Fruit fly (Drosophila melanogaster) whole organism, embryonic: ENCODE results near the gene lobo.

ENCODE experiments used
- ATbp ChIP-seq: fragments of 200-800 bp; sonication (Bioruptor generic); optimal IDR thresholded peaks from 2 replicates; lab custom pipeline; 2017; ENCODE audit warnings: missing biosample characterization, mild to moderate bottlenecking, missing genetic modification characterization, missing genetic modification reagents
- BEAF-32 ChIP-seq: fragments of 200-800 bp; sonication (Bioruptor generic); optimal IDR thresholded peaks from 3 replicates; lab custom pipeline; 2017; ENCODE audit warnings: missing biosample characterization, missing genetic modification characterization, mild to moderate bottlenecking, moderate library complexity, missing genetic modification reagents
- CG10147 ChIP-seq: fragments of 200-800 bp; sonication (Bioruptor generic); optimal IDR thresholded peaks from 2 replicates; lab custom pipeline; 2019; ENCODE audit warnings: missing biosample characterization, mild to moderate bottlenecking, missing genetic modification characterization, moderate library complexity
- CG10267 ChIP-seq: fragments of 200-800 bp; sonication (Bioruptor generic); optimal IDR thresholded peaks from 2 replicates; lab custom pipeline; 2018; ENCODE audit warnings: missing biosample characterization, mild to moderate bottlenecking, missing genetic modification characterization, moderate library complexity
- CG10654 ChIP-seq: fragments of 200-800 bp; sonication (Bioruptor generic); optimal IDR thresholded peaks from 2 replicates; lab custom pipeline; 2016; ENCODE audit warnings: missing biosample characterization, missing genetic modification characterization
- CG10959 ChIP-seq: fragments of 200-800 bp; sonication (Bioruptor generic); IDR thresholded peaks from 2 replicates; pipeline ENCODE4 v1.3.6; 2022; ENCODE audit warnings: missing biosample characterization, missing genetic modification characterization
- CG11398 ChIP-seq: fragments of 200-800 bp; sonication (Bioruptor generic); optimal IDR thresholded peaks from 2 replicates; lab custom pipeline; 2016; ENCODE audit warnings: missing biosample characterization, missing genetic modification characterization
- CG12071 ChIP-seq: fragments of 200-800 bp; sonication (Bioruptor generic); optimal IDR thresholded peaks from 3 replicates; lab custom pipeline; 2018; ENCODE audit warnings: missing biosample characterization, mild to moderate bottlenecking, missing genetic modification characterization
- CG13624 ChIP-seq: fragments of 200-800 bp; sonication (Bioruptor generic); optimal IDR thresholded peaks from 2 replicates; lab custom pipeline; 2016; ENCODE audit warnings: missing biosample characterization, missing genetic modification characterization
- CG14050 ChIP-seq: fragments of 200-800 bp; sonication (Bioruptor generic); IDR thresholded peaks from 3 replicates; pipeline ENCODE4 v1.3.6; 2022; ENCODE audit warnings: missing biosample characterization, missing genetic modification characterization
- CG15514 ChIP-seq: fragments of 200-800 bp; sonication (Bioruptor generic); optimal IDR thresholded peaks from 3 replicates; lab custom pipeline; 2017; ENCODE audit warnings: missing biosample characterization, missing genetic modification characterization, mild to moderate bottlenecking, moderate library complexity, missing genetic modification reagents
- CG17912 ChIP-seq: fragments of 200-800 bp; sonication (Bioruptor generic); optimal IDR thresholded peaks from 2 replicates; lab custom pipeline; 2018; ENCODE audit warnings: missing biosample characterization, mild to moderate bottlenecking, missing genetic modification characterization
- CG3163 ChIP-seq: fragments of 200-800 bp; sonication (Bioruptor generic); optimal IDR thresholded peaks from 3 replicates; lab custom pipeline; 2016; ENCODE audit warnings: missing biosample characterization, missing genetic modification characterization
- CG3281 ChIP-seq: fragments of 200-800 bp; sonication (Bioruptor generic); optimal IDR thresholded peaks from 3 replicates; lab custom pipeline; 2017; ENCODE audit warnings: missing biosample characterization, mild to moderate bottlenecking, missing genetic modification characterization
- CG4617 ChIP-seq: fragments of 200-800 bp; sonication (Bioruptor generic); optimal IDR thresholded peaks from 3 replicates; lab custom pipeline; 2016; ENCODE audit warnings: missing biosample characterization, missing genetic modification characterization, borderline replicate concordance
- CG4820 ChIP-seq: fragments of 200-800 bp; sonication (Bioruptor generic); optimal IDR thresholded peaks from 3 replicates; lab custom pipeline; 2016; ENCODE audit warnings: missing biosample characterization, missing genetic modification characterization
- CG6683 ChIP-seq: fragments of 200-800 bp; sonication (Bioruptor generic); optimal IDR thresholded peaks from 2 replicates; lab custom pipeline; 2017; ENCODE audit warnings: missing biosample characterization, mild to moderate bottlenecking, missing genetic modification characterization, missing genetic modification reagents
- CG7271 ChIP-seq: fragments of 200-800 bp; sonication (Bioruptor generic); optimal IDR thresholded peaks from 2 replicates; lab custom pipeline; 2018; ENCODE audit warnings: missing biosample characterization, mild to moderate bottlenecking, missing genetic modification characterization, moderate library complexity
- CG7839 ChIP-seq: fragments of 200-800 bp; sonication (Bioruptor generic); optimal IDR thresholded peaks from 3 replicates; lab custom pipeline; 2018; ENCODE audit warnings: missing biosample characterization, mild to moderate bottlenecking, missing genetic modification characterization, moderate library complexity
- CG8924 ChIP-seq: fragments of 200-800 bp; optimal IDR thresholded peaks from 3 replicates; lab custom pipeline; 2019; ENCODE audit warnings: missing biosample characterization, mild to moderate bottlenecking, missing genetic modification characterization, moderate library complexity
- CHES-1-like ChIP-seq: fragments of 200-800 bp; sonication (Bioruptor generic); optimal IDR thresholded peaks from 2 replicates; lab custom pipeline; 2016; ENCODE audit warnings: missing biosample characterization, missing genetic modification characterization
- Camta ChIP-seq: fragments of 200-800 bp; sonication (Bioruptor generic); optimal IDR thresholded peaks from 2 replicates; lab custom pipeline; 2016; ENCODE audit warnings: missing biosample characterization, missing genetic modification characterization
- Dbx ChIP-seq: fragments of 200-800 bp; sonication (Bioruptor generic); IDR thresholded peaks from 3 replicates; pipeline ENCODE4 v1.3.6; 2022; ENCODE audit warnings: missing biosample characterization, missing genetic modification characterization
- Elba2 ChIP-seq: fragments of 200-800 bp; sonication (Bioruptor generic); optimal IDR thresholded peaks from 3 replicates; lab custom pipeline; 2016; ENCODE audit warnings: missing biosample characterization, missing genetic modification characterization
- Gsc ChIP-seq: fragments of 200-800 bp; sonication (Bioruptor generic); IDR thresholded peaks from 2 replicates; pipeline ENCODE4 v1.3.6; 2022; ENCODE audit warnings: missing biosample characterization, missing genetic modification characterization
- Hr3 ChIP-seq: fragments of 200-800 bp; sonication (Bioruptor generic); optimal IDR thresholded peaks from 3 replicates; lab custom pipeline; 2016; ENCODE audit warnings: missing biosample characterization, missing genetic modification characterization
- Kr ChIP-seq: fragments of 200-800 bp; sonication (Bioruptor generic); optimal IDR thresholded peaks from 2 replicates; lab custom pipeline; 2017; ENCODE audit warnings: missing biosample characterization, mild to moderate bottlenecking, missing genetic modification characterization
- Lhr ChIP-seq: fragments of 200-800 bp; sonication (Bioruptor generic); optimal IDR thresholded peaks from 3 replicates; lab custom pipeline; 2017; ENCODE audit warnings: mild to moderate bottlenecking, missing biosample characterization, missing genetic modification reagents, missing genetic modification characterization
- Med ChIP-seq: fragments of 200-800 bp; sonication (Bioruptor generic); peaks from one replicate; lab custom pipeline; 2016; ENCODE audit warnings: missing biosample characterization, missing genetic modification characterization, mild to moderate bottlenecking, inconsistent platforms, moderate library complexity
- Meics ChIP-seq: fragments of 200-800 bp; sonication (Bioruptor generic); optimal IDR thresholded peaks from 2 replicates; lab custom pipeline; 2017; ENCODE audit warnings: missing biosample characterization, mild to moderate bottlenecking, missing genetic modification characterization
- Pdp1 ChIP-seq, 2 experiments: fragments of 200-800 bp; sonication (Bioruptor generic); optimal IDR thresholded peaks; 3 replicates each; lab custom pipeline; 2016; ENCODE audit warnings: missing biosample characterization in 2 of 2, missing genetic modification characterization in 2 of 2, mild to moderate bottlenecking in 1 of 2, moderate library complexity in 1 of 2
- ci ChIP-seq: fragments of 200-800 bp; sonication (Bioruptor generic); IDR thresholded peaks from 3 replicates; pipeline ENCODE4 v1.3.6; 2022; ENCODE audit warnings: missing biosample characterization, missing genetic modification characterization
- dpn ChIP-seq, 2 experiments: fragments of 200-800 bp; sonication (Bioruptor generic); optimal IDR thresholded peaks; 3 replicates each; lab custom pipeline; 2016; ENCODE audit warnings: missing biosample characterization in 2 of 2, missing genetic modification characterization in 2 of 2
- eve ChIP-seq, 2 experiments: fragments of >200 bp; optimal IDR thresholded peaks; 2 replicates each; lab custom pipeline; 2017; ENCODE audit warnings: missing biosample characterization in 2 of 2, missing genetic modification characterization in 2 of 2
- eyg ChIP-seq: fragments of 200-800 bp; sonication (Bioruptor generic); optimal IDR thresholded peaks from 3 replicates; lab custom pipeline; 2016; ENCODE audit warnings: missing biosample characterization, missing genetic modification characterization
- h ChIP-seq: fragments of >200 bp; optimal IDR thresholded peaks from 2 replicates; lab custom pipeline; 2017
- her ChIP-seq: fragments of 200-800 bp; sonication (Bioruptor generic); optimal IDR thresholded peaks from 2 replicates; lab custom pipeline; 2016; ENCODE audit warnings: missing biosample characterization, missing genetic modification characterization
- jumu ChIP-seq: fragments of 200-800 bp; sonication (Bioruptor generic); optimal IDR thresholded peaks from 3 replicates; lab custom pipeline; 2016; ENCODE audit warnings: missing biosample characterization, missing genetic modification characterization
- kah ChIP-seq: fragments of 200-800 bp; sonication (Bioruptor generic); optimal IDR thresholded peaks from 2 replicates; lab custom pipeline; 2018; ENCODE audit warnings: missing biosample characterization, mild to moderate bottlenecking, missing genetic modification characterization
- lab ChIP-seq: fragments of 200-800 bp; sonication (Bioruptor generic); optimal IDR thresholded peaks from 3 replicates; lab custom pipeline; 2017; ENCODE audit warnings: missing biosample characterization, missing genetic modification characterization, mild to moderate bottlenecking, moderate library complexity, missing genetic modification reagents
- lola ChIP-seq, 3 experiments: fragments of >200 bp in 2 of 3; fragments of 200-800 bp in 1 of 3; sonication (Bioruptor generic) in 1 of 3; optimal IDR thresholded peaks; 2 replicates each; lab custom pipeline; 2017 to 2019; ENCODE audit warnings: missing biosample characterization in 3 of 3, missing genetic modification characterization in 3 of 3, mild to moderate bottlenecking in 1 of 3, moderate library complexity in 1 of 3
- oc ChIP-seq: fragments of 200-800 bp; sonication (Bioruptor generic); optimal IDR thresholded peaks from 2 replicates; lab custom pipeline; 2018; ENCODE audit warnings: missing biosample characterization, mild to moderate bottlenecking, missing genetic modification characterization, moderate library complexity
- pho ChIP-seq: fragments of 200-800 bp; sonication (Bioruptor generic); optimal IDR thresholded peaks from 2 replicates; lab custom pipeline; 2016; ENCODE audit warnings: missing biosample characterization, missing genetic modification characterization
- phol ChIP-seq: fragments of 200-800 bp; sonication (Bioruptor generic); optimal IDR thresholded peaks from 3 replicates; lab custom pipeline; 2018; ENCODE audit warnings: missing biosample characterization, mild to moderate bottlenecking, missing genetic modification characterization, moderate library complexity
- repo ChIP-seq: fragments of 200-800 bp; sonication (Bioruptor generic); optimal IDR thresholded peaks from 2 replicates; lab custom pipeline; 2016; ENCODE audit warnings: missing biosample characterization, missing genetic modification characterization
- so ChIP-seq: fragments of 200-800 bp; sonication (Bioruptor generic); IDR thresholded peaks from 3 replicates; pipeline ENCODE4 v1.3.6; 2022; ENCODE audit warnings: missing biosample characterization, missing genetic modification characterization
- sug ChIP-seq: fragments of 200-800 bp; optimal IDR thresholded peaks from 2 replicates; lab custom pipeline; 2019; ENCODE audit warnings: missing biosample characterization, mild to moderate bottlenecking, missing genetic modification characterization, moderate library complexity
- unpg ChIP-seq: fragments of 200-800 bp; sonication (Bioruptor generic); optimal IDR thresholded peaks from 3 replicates; lab custom pipeline; 2018; ENCODE audit warnings: missing biosample characterization, mild to moderate bottlenecking, missing genetic modification characterization, moderate library complexity
- usp ChIP-seq: fragments of >200 bp; optimal IDR thresholded peaks from 2 replicates; lab custom pipeline; 2017; ENCODE audit warnings: missing biosample characterization, missing genetic modification characterization
- wor ChIP-seq: fragments of 200-800 bp; sonication (Bioruptor generic); IDR thresholded peaks from 2 replicates; pipeline ENCODE4 v1.3.6; 2022; ENCODE audit warnings: missing biosample characterization, missing genetic modification characterization

Gene lobo

DNA sequence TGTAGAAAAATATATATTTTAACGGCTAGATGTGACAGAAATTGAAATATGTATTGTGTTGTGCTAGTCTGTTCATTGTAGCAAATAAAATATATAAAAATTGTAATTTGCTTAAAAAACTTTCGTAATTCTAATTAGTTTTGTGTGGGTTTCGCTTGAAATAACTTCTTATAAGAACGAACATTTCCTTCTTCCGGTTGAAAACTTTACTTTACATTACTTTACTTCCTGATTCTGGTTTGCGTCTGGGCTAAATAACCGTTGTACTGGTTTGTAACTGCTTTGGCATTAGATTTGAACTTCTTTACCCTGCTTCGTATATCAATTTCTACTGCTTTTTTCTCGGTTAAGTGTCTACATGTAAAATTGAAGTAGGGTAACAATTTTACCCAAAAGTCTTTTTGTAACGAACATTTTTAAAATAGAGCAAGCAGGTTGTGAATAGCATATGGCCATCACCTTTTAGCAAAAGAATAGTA lies at the start of gene lobo (continued):
- peak; percentile 12 for TF ChIP-seq CG4617 (GFP tag; lab: Kevin White, UChicago)
- TF ChIP-seq CG10267 (tag; lab: Kevin White, UChicago): peak; percentile 58
- peak; percentile 67 for TF ChIP-seq lab (GFP tag; lab: Kevin White, UChicago)
- TF ChIP-seq Med (GFP tag; lab: Kevin White, UChicago): peak; percentile 89
- TF ChIP-seq eve (GFP tag; optimal IDR thresholded peaks at IDR 0.05; lab: Kevin White, UChicago): no peak
- TF ChIP-seq oc: peak; percentile 14
- TF ChIP-seq Kr (GFP tag; lab: Kevin White, UChicago): no peak
- TF ChIP-seq CG11398 (GFP tag; lab: Kevin White, UChicago): peak; percentile 60
- peak; percentile 83 for TF ChIP-seq CG13624 (GFP tag; lab: Kevin White, UChicago)
- peak; percentile 54 for TF ChIP-seq CG3163 (GFP tag; lab: Kevin White, UChicago)
- TF ChIP-seq CG4820 (GFP tag; lab: Kevin White, UChicago): no peak
- TF ChIP-seq Dbx: 0 out of 3 replicates have a peak, but pooled peaks have one; percentile 42
- TF ChIP-seq CG7271 (tag; lab: Kevin White, UChicago): peak; percentile 55
- 0 out of 2 replicates have a peak, but pooled peaks have one; percentile 21 for TF ChIP-seq wor (GFP tag; lab: Robert Waterston, UW)
- TF ChIP-seq Elba2 (GFP tag; lab: Kevin White, UChicago): no peak
- TF ChIP-seq CG15514 (GFP tag; lab: Kevin White, UChicago): peak; percentile 43
- peak; percentile 95 for TF ChIP-seq ci (GFP tag; lab: Robert Waterston, UW)
- peak; percentile 58 for TF ChIP-seq CG10654 (GFP tag; lab: Kevin White, UChicago)
- TF ChIP-seq h: no peak
- no peak for TF ChIP-seq CG12071 (GFP tag; lab: Kevin White, UChicago)
- TF ChIP-seq Hr3 (GFP tag; lab: Kevin White, UChicago): peak; percentile 65
- TF ChIP-seq sug: peak; percentile 68
- TF ChIP-seq phol (tag; lab: Kevin White, UChicago): peak; percentile 75
- no peak for TF ChIP-seq Gsc (GFP tag; lab: Robert Waterston, UW)
- TF ChIP-seq CG10147: peak; percentile 49
- TF ChIP-seq pho (GFP tag; lab: Kevin White, UChicago): peak; percentile 64
- peak; percentile 49 to 73 for TF ChIP-seq dpn (GFP tag; optimal IDR thresholded peaks at IDR 0.05; lab: Kevin White, UChicago)
- TF ChIP-seq lola (GFP tag; optimal IDR thresholded peaks at IDR 0.05; lab: Kevin White, UChicago): peak in 1 of 3 experiments; percentile 50
- TF ChIP-seq Lhr (GFP tag; lab: Kevin White, UChicago): peak; percentile 82
- peak; percentile 67 for TF ChIP-seq CG6683 (GFP tag; lab: Kevin White, UChicago)
- TF ChIP-seq BEAF-32 (GFP tag; lab: Kevin White, UChicago): peak; percentile 16
- no peak for TF ChIP-seq repo (GFP tag; lab: Kevin White, UChicago)
- TF ChIP-seq jumu (GFP tag; lab: Kevin White, UChicago): no peak
- no peak for TF ChIP-seq kah (GFP tag; lab: Kevin White, UChicago)
- TF ChIP-seq CG17912 (GFP tag; lab: Kevin White, UChicago): peak; percentile 67
- TF ChIP-seq Meics (GFP tag; lab: Kevin White, UChicago): peak; percentile 76
- TF ChIP-seq CHES-1-like (GFP tag; lab: Kevin White, UChicago): peak; percentile 62
- TF ChIP-seq eyg (GFP tag; lab: Kevin White, UChicago): peak; percentile 71
- no peak for TF ChIP-seq usp (GFP tag; lab: Kevin White, UChicago)
- peak; percentile 36; the same call in 1 of the 3 replicates for TF ChIP-seq so
- TF ChIP-seq CG10959: no peak
- TF ChIP-seq unpg (GFP tag; lab: Kevin White, UChicago): no peak
- peak; percentile 5 for TF ChIP-seq her
- TF ChIP-seq CG14050 (GFP tag; lab: Robert Waterston, UW): no peak
- TF ChIP-seq ATbp (GFP tag; lab: Kevin White, UChicago): no peak
- peak; percentile 75 for TF ChIP-seq Camta (GFP tag; lab: Kevin White, UChicago)
- peak; percentile 50 for TF ChIP-seq CG7839 (tag; lab: Kevin White, UChicago)
- TF ChIP-seq CG8924 (tag; lab: Kevin White, UChicago): peak; percentile 14
- TF ChIP-seq CG3281: peak; percentile 26
- TF ChIP-seq Pdp1 (GFP tag; optimal IDR thresholded peaks at IDR 0.05; lab: Kevin White, UChicago): peak; percentile 39 to 61
